Worm (Caenorhabditis elegans): ENCODE data around the gene oig-5.
A peak's percentile ranks its signal among the peaks of the same experiment; 100 is the strongest.

The oig-5 gene

DNA sequence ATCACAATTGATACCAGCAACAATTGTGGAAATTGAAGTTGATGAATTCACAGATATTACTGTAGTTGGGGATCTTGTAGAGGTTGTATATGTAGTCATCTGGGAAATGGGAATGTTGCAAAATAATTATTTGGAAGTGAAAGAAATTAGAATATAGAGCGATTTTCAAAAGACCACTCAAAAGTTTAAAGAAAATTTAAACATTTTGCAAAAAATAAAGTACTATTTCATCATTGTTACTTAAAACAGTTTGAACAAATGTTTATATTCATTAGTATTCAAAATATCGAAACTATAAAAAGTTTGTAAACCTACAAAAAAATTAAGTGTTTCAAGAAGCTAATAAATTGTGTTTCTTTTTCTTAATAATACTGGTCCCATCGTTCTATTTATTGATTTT lies 9.3 kb downstream of the oig-5 start, which contains the start of gene Y57G11C.46:
Y57G11C.46 (minus strand) TSS at position 101 of the 400 bp plus-strand sequence.
- TF ChIP-seq zag-1 (tag; optimal IDR thresholded peaks at IDR 0.05) (no peak), ceh-82 (tag; optimal IDR thresholded peaks at IDR 0.05) (no peak), nhr-28 (tag; optimal IDR thresholded peaks at IDR 0.05) (no peak), ceh-9 (tag; optimal IDR thresholded peaks at IDR 0.05) (no peak), pqm-1 (tag; optimal IDR thresholded peaks at IDR 0.05) (no peak)

ce11 chrIV:14822267-14822666 lies 15.3 kb downstream of the oig-5 start:
- TF ChIP-seq pqm-1 (tag; optimal IDR thresholded peaks at IDR 0.05) (peak; percentile 14), ceh-82 (tag; optimal IDR thresholded peaks at IDR 0.05) (peak; percentile 3), ama-1 (optimal IDR thresholded peaks at IDR 0.05) (peak; percentile 62), nhr-43 (tag; optimal IDR thresholded peaks at IDR 0.05; ENCODE audit: poor library complexity, severe bottlenecking) (peak; percentile 50), ceh-28 (tag; optimal IDR thresholded peaks at IDR 0.05) (no peak), skn-1 (tag; optimal IDR thresholded peaks at IDR 0.05) (peak; percentile 9)

DNA sequence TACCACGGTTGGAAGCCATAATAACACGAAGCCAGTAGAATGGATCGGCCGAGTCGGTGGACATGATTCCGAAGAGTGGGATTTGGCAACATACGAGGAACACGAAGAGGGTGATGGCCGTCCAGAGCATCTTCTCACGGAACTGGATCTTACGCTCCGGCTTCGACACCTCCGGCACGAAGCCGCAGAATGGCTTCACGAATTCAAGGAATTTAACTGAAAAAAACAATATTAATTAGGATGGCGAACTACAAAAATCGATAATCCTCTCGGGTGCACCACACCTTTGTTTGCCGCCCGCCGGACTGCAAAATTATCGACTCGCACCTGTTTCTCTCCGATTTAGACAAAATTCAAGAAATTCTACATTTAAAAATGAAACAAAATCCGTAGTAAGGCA lies 17.2 kb downstream of the oig-5 start:
- no peak for TF ChIP-seq daf-12 (tag; optimal IDR thresholded peaks at IDR 0.05)
- no peak for TF ChIP-seq aly-2 (tag; optimal IDR thresholded peaks at IDR 0.05)
- TF ChIP-seq ceh-16 (tag; optimal IDR thresholded peaks at IDR 0.05) = no peak
- no peak for TF ChIP-seq egl-27 (tag; optimal IDR thresholded peaks at IDR 0.05)
- TF ChIP-seq zag-1 (tag; optimal IDR thresholded peaks at IDR 0.05) = no peak
- TF ChIP-seq skn-1 (tag; optimal IDR thresholded peaks at IDR 0.05) = no peak
- TF ChIP-seq jun-1 (tag; optimal IDR thresholded peaks at IDR 0.05) = no peak
- TF ChIP-seq R02D3.7 (tag; optimal IDR thresholded peaks at IDR 0.05) = no peak

ce11 chrIV:14824878-14825352 lies 17.9 kb downstream of the oig-5 start, which contains the start of gene sec-61.A:
TSS of gene sec-61.A (minus strand) at chrIV:14825264.
- no peak for TF ChIP-seq nhr-28 (tag; optimal IDR thresholded peaks at IDR 0.05)
- peak; percentile 69 for TF ChIP-seq jun-1 (tag; optimal IDR thresholded peaks at IDR 0.05)
- peak; percentile 48 for TF ChIP-seq R02D3.7 (tag; optimal IDR thresholded peaks at IDR 0.05)
- no peak for TF ChIP-seq egl-27 (tag; optimal IDR thresholded peaks at IDR 0.05)
- TF ChIP-seq ztf-4 (tag; optimal IDR thresholded peaks at IDR 0.05) = no peak
- TF ChIP-seq sea-2 (GFP tag; optimal IDR thresholded peaks at IDR 0.05) = no peak
- peak; percentile 71 for TF ChIP-seq lin-15B (tag; optimal IDR thresholded peaks at IDR 0.05)
- no peak for TF ChIP-seq ceh-9 (tag; optimal IDR thresholded peaks at IDR 0.05)
- TF ChIP-seq lin-39 (tag; optimal IDR thresholded peaks at IDR 0.05) = peak; percentile 64
- no peak for TF ChIP-seq nhr-12 (tag; optimal IDR thresholded peaks at IDR 0.05)
- no peak for TF ChIP-seq ama-1 (optimal IDR thresholded peaks at IDR 0.05)
- TF ChIP-seq ceh-28 (tag; optimal IDR thresholded peaks at IDR 0.05) = peak; percentile 41
- peak; percentile 40 for TF ChIP-seq nhr-43 (tag; optimal IDR thresholded peaks at IDR 0.05; ENCODE audit: poor library complexity, severe bottlenecking)
- TF ChIP-seq lsy-12 (tag; optimal IDR thresholded peaks at IDR 0.05) = peak; percentile 79
- TF ChIP-seq snpc-4 (tag; optimal IDR thresholded peaks at IDR 0.05) = peak; percentile 75
- TF ChIP-seq nhr-76 (tag; optimal IDR thresholded peaks at IDR 0.05) = no peak
- TF ChIP-seq pha-4 (tag; optimal IDR thresholded peaks at IDR 0.05) = peak; percentile 49
- TF ChIP-seq elt-3 (tag; optimal IDR thresholded peaks at IDR 0.05) = peak in 1 of 3 experiments; percentile 64
- TF ChIP-seq ztf-11 (tag; optimal IDR thresholded peaks at IDR 0.05) = no peak
- TF ChIP-seq hmg-11 (tag; optimal IDR thresholded peaks at IDR 0.05) = peak; percentile 88
- peak; percentile 61 for TF ChIP-seq elt-2 (tag; optimal IDR thresholded peaks at IDR 0.05)
- peak; percentile 89 for TF ChIP-seq nfya-1 (tag; optimal IDR thresholded peaks at IDR 0.05; ENCODE audit: insufficient read depth)
- TF ChIP-seq mml-1 (tag; optimal IDR thresholded peaks at IDR 0.05) = no peak
- TF ChIP-seq nhr-11 (tag; optimal IDR thresholded peaks at IDR 0.05) = no peak
- TF ChIP-seq nhr-237 (tag; optimal IDR thresholded peaks at IDR 0.05) = no peak
- TF ChIP-seq mdl-1 (tag; optimal IDR thresholded peaks at IDR 0.05) = peak; percentile 21
- peak; percentile 65 for TF ChIP-seq skn-1 (tag; optimal IDR thresholded peaks at IDR 0.05)
- no peak for TF ChIP-seq egl-5 (tag; optimal IDR thresholded peaks at IDR 0.05)
- TF ChIP-seq tbx-2 (tag; optimal IDR thresholded peaks at IDR 0.05) = peak; percentile 41
- TF ChIP-seq fos-1 (tag; optimal IDR thresholded peaks at IDR 0.05) = no peak
- TF ChIP-seq daf-12 (tag; optimal IDR thresholded peaks at IDR 0.05) = no peak
- no peak for TF ChIP-seq unc-39 (tag; optimal IDR thresholded peaks at IDR 0.05)
- TF ChIP-seq fkh-10 (GFP tag; optimal IDR thresholded peaks at IDR 0.05) = peak; percentile 32
- no peak for TF ChIP-seq nhr-67 (tag; optimal IDR thresholded peaks at IDR 0.05)
- TF ChIP-seq zag-1 (tag; optimal IDR thresholded peaks at IDR 0.05) = peak; percentile 53
- no peak for TF ChIP-seq nhr-77 (tag; optimal IDR thresholded peaks at IDR 0.05)
- TF ChIP-seq nhr-23 (tag; optimal IDR thresholded peaks at IDR 0.05) = peak; percentile 49
- TF ChIP-seq fkh-2 (tag; optimal IDR thresholded peaks at IDR 0.05) = no peak
- TF ChIP-seq ZK546.5 (tag; optimal IDR thresholded peaks at IDR 0.05) = no peak
- no peak for TF ChIP-seq unc-62 (GFP tag; optimal IDR thresholded peaks at IDR 0.05)
- TF ChIP-seq nhr-25 (tag; optimal IDR thresholded peaks at IDR 0.05) = peak; percentile 65
- TF ChIP-seq aly-2 (tag; optimal IDR thresholded peaks at IDR 0.05) = no peak
- peak; percentile 53 for TF ChIP-seq ceh-82 (tag; optimal IDR thresholded peaks at IDR 0.05)
- TF ChIP-seq eor-1 (tag; optimal IDR thresholded peaks at IDR 0.05) = no peak
